Worm (Caenorhabditis elegans): ENCODE measurements around the gene F39B3.7.

- TF ChIP-seq nfya-2 (GFP tag; IDR thresholded peaks at IDR 0.05) (no peak), ceh-40 (GFP tag; IDR thresholded peaks at IDR 0.05) (no peak), hsf-1 (GFP tag; IDR thresholded peaks at IDR 0.05) (no peak), snpc-1.3 (tag; optimal IDR thresholded peaks at IDR 0.05; ENCODE audit: insufficient read depth) (no peak), Y79H2A.3 (GFP tag; conservative IDR thresholded peaks at IDR 0.05) (no peak), snpc-4 (GFP tag; optimal IDR thresholded peaks at IDR 0.05) (no peak), snpc-4 (tag; optimal IDR thresholded peaks at IDR 0.05) (no peak)
These were observed 34.1 kb upstream of the F39B3.7 start for ce11 chrX:17601345-17601744.

Data from whole organism, young adult.